Worm (Caenorhabditis elegans) whole organism, L1 larva: ENCODE measurements around the gene K01A6.4.

Source experiments
- C04F5.9 ChIP-seq: sonication (generic microtip); optimal IDR thresholded peaks from 2 replicates; lab custom pipeline; 2016; ENCODE audit warnings: missing genetic modification characterization, missing compliant biosample characterization
- aly-2 ChIP-seq: fragments of 150-350 bp; optimal IDR thresholded peaks from 2 replicates; lab custom pipeline; 2014; ENCODE audit warnings: missing biosample characterization, missing genetic modification characterization
- blmp-1 ChIP-seq: fragments of 150-350 bp; optimal IDR thresholded peaks from 2 replicates; lab custom pipeline; 2014; ENCODE audit warnings: missing biosample characterization, missing genetic modification characterization
- ceh-82 ChIP-seq, 3 experiments: fragments of 150-350 bp in 1 of 3; sonication (generic microtip) in 2 of 3; optimal IDR thresholded peaks; 2 replicates each; lab custom pipeline; 2014 to 2017; ENCODE audit warnings: missing biosample characterization in 3 of 3, missing genetic modification characterization in 3 of 3
- ceh-88 ChIP-seq: fragments of 200-800 bp; sonication (Bioruptor generic); IDR thresholded peaks from 2 replicates; pipeline ENCODE4 v1.3.6; 2022; ENCODE audit warnings: missing genetic modification characterization, missing compliant biosample characterization
- ceh-90 ChIP-seq: sonication (generic microtip); optimal IDR thresholded peaks from 2 replicates; lab custom pipeline; 2016; ENCODE audit warnings: missing genetic modification characterization, missing compliant biosample characterization
- ces-1 ChIP-seq: fragments of 150-350 bp; optimal IDR thresholded peaks from 2 replicates; lab custom pipeline; 2014; ENCODE audit warnings: missing biosample characterization, missing genetic modification reagents, missing genetic modification characterization
- dpl-1 ChIP-seq, 3 experiments: fragments of 150-350 bp in 2 of 3; sonication (generic microtip) in 1 of 3; optimal IDR thresholded peaks; 2 replicates each; lab custom pipeline; 2014 to 2017; ENCODE audit warnings: missing biosample characterization in 3 of 3, missing genetic modification characterization in 3 of 3, missing genetic modification reagents in 3 of 3
- efl-1 ChIP-seq, 4 experiments: fragments of 150-350 bp; optimal IDR thresholded peaks in 3 of 4; peaks in 1 of 4; 1 replicate in 1 of 4; 2 replicates in 3 of 4; lab custom pipeline; 2014; ENCODE audit warnings: missing biosample characterization in 2 of 4, missing genetic modification characterization in 2 of 4, missing genetic modification reagents in 2 of 4
- efl-3 ChIP-seq: fragments of 200-800 bp; sonication (Bioruptor generic); optimal IDR thresholded peaks from 2 replicates; lab custom pipeline; 2018; ENCODE audit warnings: mild to moderate bottlenecking, missing genetic modification characterization, missing compliant biosample characterization
- elt-2 ChIP-seq: sonication (generic microtip); optimal IDR thresholded peaks from 2 replicates; lab custom pipeline; 2016; ENCODE audit warnings: missing genetic modification characterization, mild to moderate bottlenecking, inconsistent platforms, missing compliant biosample characterization, missing genetic modification reagents
- fkh-4 ChIP-seq: sonication (generic microtip); optimal IDR thresholded peaks from 2 replicates; lab custom pipeline; 2016; ENCODE audit warnings: missing compliant biosample characterization, missing genetic modification characterization, borderline replicate concordance
- fkh-8 ChIP-seq: sonication (generic microtip); optimal IDR thresholded peaks from 2 replicates; lab custom pipeline; 2016; ENCODE audit warnings: mild to moderate bottlenecking, missing genetic modification characterization, missing compliant biosample characterization
- grh-1 ChIP-seq: fragments of 200-800 bp; sonication (Bioruptor generic); IDR thresholded peaks from 2 replicates; pipeline ENCODE4 v1.3.6; 2022; ENCODE audit warnings: missing genetic modification reagents, missing genetic modification characterization, missing compliant biosample characterization
- hlh-4 ChIP-seq: sonication (generic microtip); optimal IDR thresholded peaks from 2 replicates; lab custom pipeline; 2016; ENCODE audit warnings: mild to moderate bottlenecking, missing genetic modification characterization, missing compliant biosample characterization
- irx-1 ChIP-seq: sonication (generic microtip); optimal IDR thresholded peaks from 2 replicates; lab custom pipeline; 2016; ENCODE audit warnings: missing genetic modification characterization, missing compliant biosample characterization
- jun-1 ChIP-seq: fragments of 150-350 bp; optimal IDR thresholded peaks from 2 replicates; lab custom pipeline; 2014; ENCODE audit warnings: missing biosample characterization, missing genetic modification reagents, missing genetic modification characterization
- lin-14 ChIP-seq: fragments of 200-800 bp; sonication (Bioruptor generic); optimal IDR thresholded peaks from 2 replicates; lab custom pipeline; 2018; ENCODE audit warnings: mild to moderate bottlenecking, missing genetic modification characterization, moderate library complexity, missing compliant biosample characterization
- lsy-2 ChIP-seq, 2 experiments: fragments of 150-350 bp; optimal IDR thresholded peaks; 2 replicates each; lab custom pipeline; 2014; ENCODE audit warnings: missing biosample characterization in 2 of 2, missing genetic modification characterization in 2 of 2
- mab-9 ChIP-seq: fragments of 200-800 bp; sonication (Bioruptor generic); IDR thresholded peaks from 2 replicates; pipeline ENCODE4 v1.3.6; 2022; ENCODE audit warnings: missing genetic modification reagents, missing genetic modification characterization, missing compliant biosample characterization
- mdl-1 ChIP-seq, 2 experiments: fragments of 150-350 bp; optimal IDR thresholded peaks; 2 replicates each; lab custom pipeline; 2014 to 2017; ENCODE audit warnings: missing biosample characterization in 2 of 2, missing genetic modification characterization in 2 of 2, inconsistent platforms in 1 of 2
- mef-2 ChIP-seq: fragments of 150-350 bp; optimal IDR thresholded peaks from 2 replicates; lab custom pipeline; 2014; ENCODE audit warnings: missing biosample characterization, missing genetic modification characterization
- mep-1 ChIP-seq: fragments of 150-350 bp; optimal IDR thresholded peaks from 2 replicates; lab custom pipeline; 2014; ENCODE audit warnings: missing biosample characterization, missing genetic modification characterization
- nhr-19 ChIP-seq: fragments of 200-800 bp; sonication (Bioruptor generic); conservative IDR thresholded peaks from 2 replicates; pipeline ENCODE4 v1.3.6; 2022; ENCODE audit warnings: missing genetic modification characterization, missing compliant biosample characterization
- nhr-28 ChIP-seq: fragments of 150-350 bp; optimal IDR thresholded peaks from 2 replicates; lab custom pipeline; 2014; ENCODE audit warnings: missing biosample characterization, missing genetic modification characterization
- nhr-47 ChIP-seq: sonication (generic microtip); optimal IDR thresholded peaks from 2 replicates; lab custom pipeline; 2016; ENCODE audit warnings: mild to moderate bottlenecking, missing genetic modification characterization, moderate library complexity, missing compliant biosample characterization
- nhr-71 ChIP-seq: sonication (generic microtip); optimal IDR thresholded peaks from 2 replicates; lab custom pipeline; 2016; ENCODE audit warnings: mild to moderate bottlenecking, missing genetic modification characterization, moderate library complexity, missing compliant biosample characterization
- nhr-84 ChIP-seq: sonication (generic microtip); optimal IDR thresholded peaks from 2 replicates; lab custom pipeline; 2017; ENCODE audit warnings: missing biosample characterization, missing genetic modification characterization
- nhr-85 ChIP-seq: sonication (generic microtip); peaks from one replicate; lab custom pipeline; 2016; ENCODE audit warnings: missing genetic modification characterization, inconsistent platforms, missing compliant biosample characterization
- nhr-90 ChIP-seq: sonication (generic microtip); optimal IDR thresholded peaks from 2 replicates; lab custom pipeline; 2016; ENCODE audit warnings: mild to moderate bottlenecking, missing genetic modification characterization, missing compliant biosample characterization; ENCODE audit not compliant: poor library complexity
- pag-3 ChIP-seq: sonication (generic microtip); optimal IDR thresholded peaks from 2 replicates; lab custom pipeline; 2017; ENCODE audit warnings: missing genetic modification characterization, mild to moderate bottlenecking, missing compliant biosample characterization, antibody characterized with exemption, borderline replicate concordance; ENCODE audit not compliant: insufficient read depth
- pax-3 ChIP-seq: fragments of 200-800 bp; sonication (Bioruptor generic); optimal IDR thresholded peaks from 2 replicates; lab custom pipeline; 2018; ENCODE audit warnings: mild to moderate bottlenecking, missing genetic modification characterization, moderate library complexity, missing compliant biosample characterization
- pqm-1 ChIP-seq: sonication (generic microtip); optimal IDR thresholded peaks from 3 replicates; lab custom pipeline; 2017; ENCODE audit warnings: missing biosample characterization, missing genetic modification characterization
- rnt-1 ChIP-seq: sonication (generic microtip); optimal IDR thresholded peaks from 2 replicates; lab custom pipeline; 2016; ENCODE audit warnings: mild to moderate bottlenecking, missing genetic modification characterization, moderate library complexity, missing compliant biosample characterization
- sox-4 ChIP-seq: sonication (generic microtip); optimal IDR thresholded peaks from 2 replicates; lab custom pipeline; 2016; ENCODE audit warnings: missing genetic modification characterization, missing compliant biosample characterization
- tbx-2 ChIP-seq: sonication (generic microtip); optimal IDR thresholded peaks from 2 replicates; lab custom pipeline; 2016; ENCODE audit warnings: missing genetic modification characterization, missing compliant biosample characterization
- tlp-1 ChIP-seq: fragments of 150-350 bp; optimal IDR thresholded peaks from 2 replicates; lab custom pipeline; 2014; ENCODE audit warnings: missing biosample characterization, missing genetic modification characterization
- unc-130 ChIP-seq: fragments of 150-350 bp; optimal IDR thresholded peaks from 2 replicates; lab custom pipeline; 2017; ENCODE audit warnings: missing biosample characterization, missing genetic modification characterization, inconsistent platforms
- unc-30 ChIP-seq: sonication (generic microtip); optimal IDR thresholded peaks from 2 replicates; lab custom pipeline; 2017; ENCODE audit warnings: missing biosample characterization, missing genetic modification characterization
- unc-86 ChIP-seq: sonication (generic microtip); optimal IDR thresholded peaks from 2 replicates; lab custom pipeline; 2016; ENCODE audit warnings: missing genetic modification characterization, missing compliant biosample characterization
- xbp-1 ChIP-seq: sonication (generic microtip); optimal IDR thresholded peaks from 2 replicates; lab custom pipeline; 2016; ENCODE audit warnings: missing genetic modification characterization, missing compliant biosample characterization
- ztf-11 ChIP-seq, 2 experiments: sonication (generic microtip); optimal IDR thresholded peaks; 2 replicates each; lab custom pipeline; 2016 to 2017; ENCODE audit warnings: missing genetic modification characterization in 2 of 2, missing biosample characterization in 1 of 2, missing compliant biosample characterization in 1 of 2

Gene K01A6.4

ce11 chrIV:11773692-11774225 lies 33.7 kb upstream of the K01A6.4 start, which contains the start of gene lips-5:
TSS of gene lips-5 (minus strand) at chrIV:11773742.
- no peak for TF ChIP-seq dpl-1 (GFP tag; optimal IDR thresholded peaks at IDR 0.05; lab: Kevin White, UChicago)
- TF ChIP-seq elt-2 (tag; lab: Kevin White, UChicago) = peak; percentile 30

DNA sequence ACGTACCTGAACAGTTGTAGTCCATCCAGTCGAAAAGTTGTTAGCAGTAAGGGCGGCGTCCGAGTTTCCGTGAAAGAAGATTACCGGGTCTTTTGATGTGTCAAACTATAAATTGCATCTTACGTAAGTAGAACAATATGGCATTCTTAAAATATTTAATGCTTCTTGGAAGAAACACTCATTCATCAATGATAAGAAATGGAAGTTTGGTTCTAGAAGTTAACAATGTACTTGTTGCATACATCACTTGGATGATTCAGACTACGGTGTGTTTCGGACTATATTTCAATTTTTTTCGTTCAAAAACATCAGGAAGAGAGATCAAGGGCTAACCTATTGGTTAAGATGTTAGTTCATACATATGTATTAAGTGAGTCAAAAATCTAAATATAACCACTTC lies 32.0 kb upstream of the K01A6.4 start:
- no peak for TF ChIP-seq nhr-71 (tag; lab: Kevin White, UChicago)
- TF ChIP-seq efl-1 (optimal IDR thresholded peaks at IDR 0.05; lab: Kevin White, UChicago) = no peak
- peak in 1 of 2 experiments; percentile 94 for TF ChIP-seq efl-1 (GFP tag; optimal IDR thresholded peaks at IDR 0.05 in 1 of 2; lab: Kevin White, UChicago)
- TF ChIP-seq nhr-90 (tag; lab: Kevin White, UChicago) = no peak

ce11 chrIV:11771064-11771463 lies 31.0 kb upstream of the K01A6.4 start:
- TF ChIP-seq efl-3 (GFP tag; lab: Kevin White, UChicago) (no peak), rnt-1 (tag; lab: Kevin White, UChicago) (no peak), tlp-1 (tag; lab: Kevin White, UChicago) (peak; percentile 70), lin-14 (GFP tag; lab: Kevin White, UChicago) (peak; percentile 10), pqm-1 (tag; lab: Kevin White, UChicago) (peak; percentile 84), elt-2 (tag; lab: Kevin White, UChicago) (peak; percentile 82)

DNA sequence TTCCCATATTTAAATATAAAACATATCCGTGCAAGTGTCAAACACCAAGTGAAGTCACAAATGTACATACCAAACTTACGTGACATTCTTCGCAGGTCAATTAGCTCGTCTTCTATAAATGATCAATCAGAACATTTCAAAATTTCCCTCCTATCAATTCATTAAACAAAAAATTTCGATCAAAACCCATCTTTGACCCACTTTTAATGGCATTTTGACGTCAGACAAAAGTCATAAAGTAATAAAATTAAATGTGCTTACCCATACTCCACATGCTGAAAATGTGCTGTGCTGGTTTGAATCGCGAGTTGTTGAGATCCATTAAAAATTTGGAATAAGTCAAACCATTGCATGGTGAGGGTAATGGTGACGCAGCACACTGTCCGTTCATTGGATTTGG lies 29.7 kb upstream of the K01A6.4 start:
- no peak for TF ChIP-seq pax-3
- TF ChIP-seq mdl-1 (tag; optimal IDR thresholded peaks at IDR 0.05; lab: Kevin White, UChicago) = no peak
- no peak for TF ChIP-seq blmp-1 (tag; lab: Kevin White, UChicago)
- no peak for TF ChIP-seq nhr-28 (tag; lab: Kevin White, UChicago)
- TF ChIP-seq tbx-2 = no peak
- TF ChIP-seq nhr-47 (tag; lab: Kevin White, UChicago) = no peak
- no peak for TF ChIP-seq mab-9 (GFP tag; lab: Robert Waterston, UW)
- TF ChIP-seq unc-30 (tag; lab: Kevin White, UChicago) = no peak
- no peak for TF ChIP-seq grh-1 (GFP tag; lab: Robert Waterston, UW)
- no peak for TF ChIP-seq pqm-1 (tag; lab: Kevin White, UChicago)
- TF ChIP-seq ztf-11 (tag; optimal IDR thresholded peaks at IDR 0.05; lab: Kevin White, UChicago) = no peak

DNA sequence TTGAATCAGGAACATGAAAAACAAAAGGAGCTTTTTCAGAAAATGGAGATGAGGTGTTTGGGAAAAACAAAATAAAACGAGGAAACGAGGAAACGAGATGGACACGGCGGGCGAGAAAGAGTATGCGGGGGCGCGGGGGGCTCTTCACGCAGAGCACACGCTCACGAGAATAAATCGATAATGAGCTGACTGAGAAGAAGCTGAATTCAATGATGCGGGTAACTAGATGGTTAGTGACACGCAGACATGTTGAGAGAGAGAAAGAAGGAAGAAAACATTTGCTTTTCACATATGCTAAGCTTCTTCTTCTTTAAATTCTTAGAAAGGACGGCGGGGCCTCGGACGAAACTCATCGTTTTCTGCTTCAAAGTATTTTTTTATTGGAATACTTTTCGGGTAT lies 25.4 kb upstream of the K01A6.4 start:
- TF ChIP-seq ces-1 = peak; percentile 47
- TF ChIP-seq pag-3 (tag; lab: Kevin White, UChicago) = no peak
- peak; percentile 44 for TF ChIP-seq irx-1
- TF ChIP-seq dpl-1 (GFP tag; optimal IDR thresholded peaks at IDR 0.05; lab: Kevin White, UChicago) = peak in 1 of 3 experiments; percentile 34
- TF ChIP-seq nhr-85 (tag; lab: Kevin White, UChicago) = no peak
- peak; percentile 3 for TF ChIP-seq sox-4 (tag; lab: Kevin White, UChicago)
- peak; percentile 49 for TF ChIP-seq nhr-19 (GFP tag; lab: Robert Waterston, UW)
- TF ChIP-seq nhr-47 (tag; lab: Kevin White, UChicago) = peak; percentile 79
- peak; percentile 20 for TF ChIP-seq fkh-4 (tag; lab: Kevin White, UChicago)
- peak; percentile 86 for TF ChIP-seq nhr-71 (tag; lab: Kevin White, UChicago)
- peak; percentile 54 for TF ChIP-seq rnt-1 (tag; lab: Kevin White, UChicago)
- peak in 1 of 2 experiments; percentile 31 for TF ChIP-seq efl-1 (optimal IDR thresholded peaks at IDR 0.05; lab: Kevin White, UChicago)
- no peak for TF ChIP-seq efl-1 (GFP tag; optimal IDR thresholded peaks at IDR 0.05 in 1 of 2; lab: Kevin White, UChicago)
- peak; percentile 48 for TF ChIP-seq xbp-1
- TF ChIP-seq unc-86 = peak; percentile 75
- no peak for TF ChIP-seq hlh-4 (tag; lab: Kevin White, UChicago)
- TF ChIP-seq ceh-90 (tag; lab: Kevin White, UChicago) = no peak
- no peak for TF ChIP-seq tlp-1 (tag; lab: Kevin White, UChicago)
- TF ChIP-seq ceh-82 (tag; optimal IDR thresholded peaks at IDR 0.05; lab: Kevin White, UChicago) = peak; percentile 14 to 74 (median 58)
- TF ChIP-seq aly-2 (tag; lab: Kevin White, UChicago) = no peak
- TF ChIP-seq fkh-8 (tag; lab: Kevin White, UChicago) = peak; percentile 94
- peak; percentile 12 for TF ChIP-seq jun-1 (tag; lab: Kevin White, UChicago)
- no peak for TF ChIP-seq C04F5.9 (tag; lab: Kevin White, UChicago)
- no peak for TF ChIP-seq mef-2 (tag; lab: Kevin White, UChicago)
- peak; percentile 28 for TF ChIP-seq mep-1 (tag; lab: Kevin White, UChicago)
- TF ChIP-seq nhr-84 = no peak
- TF ChIP-seq ceh-88 (GFP tag; lab: Robert Waterston, UW) = peak; percentile 23; the same call in 1 of the 2 replicates
- TF ChIP-seq lsy-2 (tag; optimal IDR thresholded peaks at IDR 0.05; lab: Kevin White, UChicago) = peak; percentile 56 to 58
- TF ChIP-seq unc-130 (tag; lab: Kevin White, UChicago) = no peak
- TF ChIP-seq lin-14 (GFP tag; lab: Kevin White, UChicago) = peak; percentile 94
